Fruit fly (Drosophila melanogaster) whole organism, embryonic: ENCODE data around the gene CG18765.

Experiments
- ATbp ChIP-seq: fragments of 200-800 bp; sonication (Bioruptor generic); optimal IDR thresholded peaks from 2 replicates; lab custom pipeline; 2017; ENCODE audit warnings: missing biosample characterization, mild to moderate bottlenecking, missing genetic modification characterization, missing genetic modification reagents
- CG14014 ChIP-seq: fragments of 200-800 bp; sonication (Bioruptor generic); IDR thresholded peaks from 2 replicates; pipeline ENCODE4 v1.3.6; 2022; ENCODE audit warnings: missing biosample characterization, missing genetic modification characterization
- CG17612 ChIP-seq: fragments of 200-800 bp; sonication (Bioruptor generic); IDR thresholded peaks from 2 replicates; pipeline ENCODE4 v1.3.6; 2022; ENCODE audit warnings: missing biosample characterization, missing genetic modification characterization
- Nf-YA ChIP-seq: fragments of 200-800 bp; sonication (Bioruptor generic); IDR thresholded peaks from 2 replicates; pipeline ENCODE4 v1.3.6; 2022; ENCODE audit warnings: missing biosample characterization, missing genetic modification characterization
- YL-1 ChIP-seq: fragments of 200-800 bp; sonication (Bioruptor generic); optimal IDR thresholded peaks from 3 replicates; lab custom pipeline; 2017; ENCODE audit warnings: missing biosample characterization, mild to moderate bottlenecking, missing genetic modification characterization
- bigmax ChIP-seq: fragments of 200-800 bp; sonication (Bioruptor generic); optimal IDR thresholded peaks from 2 replicates; lab custom pipeline; 2018; ENCODE audit warnings: missing biosample characterization, mild to moderate bottlenecking, missing genetic modification characterization
- chm ChIP-seq: fragments of 200-800 bp; sonication (Bioruptor generic); IDR thresholded peaks from 2 replicates; pipeline ENCODE4 v1.3.6; 2022; ENCODE audit warnings: missing biosample characterization, missing genetic modification characterization
- mirr ChIP-seq: fragments of 200-800 bp; sonication (Bioruptor generic); optimal IDR thresholded peaks from 3 replicates; lab custom pipeline; 2018; ENCODE audit warnings: missing biosample characterization, mild to moderate bottlenecking, missing genetic modification characterization
- rib ChIP-seq: fragments of 200-800 bp; sonication (Bioruptor generic); IDR thresholded peaks from 2 replicates; pipeline ENCODE4 v1.3.6; 2022; ENCODE audit warnings: missing biosample characterization, missing genetic modification characterization
- trem ChIP-seq: fragments of 200-800 bp; optimal IDR thresholded peaks from 3 replicates; lab custom pipeline; 2019; ENCODE audit warnings: missing biosample characterization, mild to moderate bottlenecking, missing genetic modification characterization, moderate library complexity

dm6 chr3R:11661187-11661586 is 30.4 kb downstream of the CG18765 start:
- no peak for TF ChIP-seq rib (GFP tag; lab: Robert Waterston, UW)
- TF ChIP-seq CG14014 (GFP tag; lab: Robert Waterston, UW): no peak
- TF ChIP-seq chm: no peak
- TF ChIP-seq trem (tag; lab: Kevin White, UChicago): no peak
- no peak for TF ChIP-seq bigmax (GFP tag; lab: Kevin White, UChicago)
- no peak for TF ChIP-seq mirr (GFP tag; lab: Kevin White, UChicago)
- no peak for TF ChIP-seq YL-1 (GFP tag; lab: Kevin White, UChicago)
- TF ChIP-seq Nf-YA (GFP tag; lab: Robert Waterston, UW): no peak
- no peak for TF ChIP-seq CG17612
- TF ChIP-seq ATbp (GFP tag; lab: Kevin White, UChicago): no peak
